Fruit fly (Drosophila melanogaster) whole organism, embryonic: ENCODE data around the gene CG16984.

Experiments used
- Adf1 ChIP-seq: fragments of 200-800 bp; sonication (Bioruptor generic); IDR thresholded peaks from 2 replicates; pipeline ENCODE4 v1.3.6; 2022; ENCODE audit warnings: missing biosample characterization, missing genetic modification characterization
- B-H1 ChIP-seq: fragments of 200-800 bp; sonication (Bioruptor generic); IDR thresholded peaks from 3 replicates; pipeline ENCODE4 v1.3.6; 2022; ENCODE audit warnings: missing biosample characterization, missing genetic modification characterization
- CG10565 ChIP-seq: fragments of 200-800 bp; sonication (Bioruptor generic); optimal IDR thresholded peaks from 3 replicates; lab custom pipeline; 2016; ENCODE audit warnings: missing biosample characterization, mild to moderate bottlenecking, missing genetic modification characterization
- CG12071 ChIP-seq: fragments of 200-800 bp; sonication (Bioruptor generic); optimal IDR thresholded peaks from 3 replicates; lab custom pipeline; 2018; ENCODE audit warnings: missing biosample characterization, mild to moderate bottlenecking, missing genetic modification characterization
- CG12104 ChIP-seq: fragments of 200-800 bp; sonication (Bioruptor generic); optimal IDR thresholded peaks from 3 replicates; lab custom pipeline; 2016; ENCODE audit warnings: missing biosample characterization, missing genetic modification characterization
- CG1233 ChIP-seq: fragments of 200-800 bp; sonication (Bioruptor generic); optimal IDR thresholded peaks from 4 replicates; lab custom pipeline; 2018; ENCODE audit warnings: missing biosample characterization, mild to moderate bottlenecking, missing genetic modification characterization
- CG12744 ChIP-seq: fragments of 200-800 bp; sonication (Bioruptor generic); optimal IDR thresholded peaks from 2 replicates; lab custom pipeline; 2016; ENCODE audit warnings: missing biosample characterization, missing genetic modification characterization
- CG14710 ChIP-seq: fragments of 200-800 bp; sonication (Bioruptor generic); optimal IDR thresholded peaks from 3 replicates; lab custom pipeline; 2019; ENCODE audit warnings: missing biosample characterization, mild to moderate bottlenecking, missing genetic modification characterization, moderate library complexity
- CG14860 ChIP-seq: fragments of 200-800 bp; sonication (Bioruptor generic); IDR thresholded peaks from 3 replicates; pipeline ENCODE4 v1.3.6; 2022; ENCODE audit warnings: missing biosample characterization, missing genetic modification characterization; ENCODE audit not compliant: partially characterized antibody
- CG15514 ChIP-seq: fragments of 200-800 bp; sonication (Bioruptor generic); optimal IDR thresholded peaks from 3 replicates; lab custom pipeline; 2017; ENCODE audit warnings: missing biosample characterization, missing genetic modification characterization, mild to moderate bottlenecking, moderate library complexity, missing genetic modification reagents
- CG15696 ChIP-seq: fragments of 200-800 bp; sonication (Bioruptor generic); optimal IDR thresholded peaks from 2 replicates; lab custom pipeline; 2019; ENCODE audit warnings: missing biosample characterization, mild to moderate bottlenecking, missing genetic modification characterization, moderate library complexity
- CG1647 ChIP-seq: fragments of 200-800 bp; sonication (Bioruptor generic); optimal IDR thresholded peaks from 3 replicates; lab custom pipeline; 2016; ENCODE audit warnings: missing biosample characterization, missing genetic modification characterization
- CG16815 ChIP-seq: fragments of 200-800 bp; sonication (Bioruptor generic); optimal IDR thresholded peaks from 3 replicates; lab custom pipeline; 2017; ENCODE audit warnings: missing biosample characterization, mild to moderate bottlenecking, missing genetic modification characterization
- CG17802 ChIP-seq: fragments of 200-800 bp; sonication (Bioruptor generic); optimal IDR thresholded peaks from 2 replicates; lab custom pipeline; 2018; ENCODE audit warnings: missing biosample characterization, mild to moderate bottlenecking, missing genetic modification characterization, moderate library complexity
- CG2120 ChIP-seq: fragments of 200-800 bp; sonication (Bioruptor generic); optimal IDR thresholded peaks from 3 replicates; lab custom pipeline; 2016; ENCODE audit warnings: missing biosample characterization, missing genetic modification characterization
- CG2199 ChIP-seq: fragments of 200-800 bp; sonication (Bioruptor generic); IDR thresholded peaks from 3 replicates; pipeline ENCODE4 v1.3.6; 2022; ENCODE audit warnings: missing biosample characterization, missing genetic modification characterization
- CG33557 ChIP-seq: fragments of 200-800 bp; sonication (Bioruptor generic); optimal IDR thresholded peaks from 2 replicates; lab custom pipeline; 2019; ENCODE audit warnings: missing biosample characterization, mild to moderate bottlenecking, missing genetic modification characterization, moderate library complexity
- CG4617 ChIP-seq: fragments of 200-800 bp; sonication (Bioruptor generic); optimal IDR thresholded peaks from 3 replicates; lab custom pipeline; 2016; ENCODE audit warnings: missing biosample characterization, missing genetic modification characterization, borderline replicate concordance
- CG6254 ChIP-seq: fragments of 200-800 bp; sonication (Bioruptor generic); optimal IDR thresholded peaks from 3 replicates; lab custom pipeline; 2017; ENCODE audit warnings: mild to moderate bottlenecking, missing biosample characterization, missing genetic modification reagents, missing genetic modification characterization
- CG7372 ChIP-seq: fragments of 200-800 bp; sonication (Bioruptor generic); IDR thresholded peaks from 2 replicates; pipeline ENCODE4 v1.3.6; 2022; ENCODE audit warnings: missing biosample characterization, missing genetic modification characterization
- CG8478 ChIP-seq: fragments of >200 bp; optimal IDR thresholded peaks from 2 replicates; lab custom pipeline; 2018
- CkIIα-i1 ChIP-seq: fragments of 200-800 bp; sonication (Bioruptor generic); IDR thresholded peaks from 2 replicates; pipeline ENCODE4 v1.3.6; 2022; ENCODE audit warnings: missing biosample characterization, missing genetic modification characterization
- D19B ChIP-seq: fragments of 200-800 bp; sonication (Bioruptor generic); optimal IDR thresholded peaks from 2 replicates; lab custom pipeline; 2017; ENCODE audit warnings: missing biosample characterization, mild to moderate bottlenecking, missing genetic modification characterization
- Dll ChIP-seq: fragments of 200-800 bp; sonication (Bioruptor generic); IDR thresholded peaks from 4 replicates; pipeline ENCODE4 v1.3.6; 2022; ENCODE audit warnings: missing biosample characterization, missing genetic modification characterization; ENCODE audit not compliant: partially characterized antibody
- Fer2 ChIP-seq: fragments of 200-800 bp; sonication (Bioruptor generic); optimal IDR thresholded peaks from 2 replicates; lab custom pipeline; 2018; ENCODE audit warnings: missing biosample characterization, mild to moderate bottlenecking, missing genetic modification characterization, moderate library complexity
- Med ChIP-seq: fragments of 200-800 bp; sonication (Bioruptor generic); peaks from one replicate; lab custom pipeline; 2016; ENCODE audit warnings: missing biosample characterization, missing genetic modification characterization, mild to moderate bottlenecking, inconsistent platforms, moderate library complexity
- Mes4 ChIP-seq: fragments of 200-800 bp; sonication (Bioruptor generic); optimal IDR thresholded peaks from 2 replicates; lab custom pipeline; 2016; ENCODE audit warnings: missing biosample characterization, missing genetic modification characterization
- Mrtf ChIP-seq: fragments of 200-800 bp; sonication (Bioruptor generic); IDR thresholded peaks from 3 replicates; pipeline ENCODE4 v1.3.6; 2022; ENCODE audit warnings: missing biosample characterization, missing genetic modification characterization
- Taf1 ChIP-seq: fragments of 200-800 bp; sonication (Bioruptor generic); IDR thresholded peaks from 2 replicates; pipeline ENCODE4 v1.3.6; 2022; ENCODE audit warnings: missing biosample characterization, missing genetic modification characterization
- ab ChIP-seq: fragments of 200-800 bp; sonication (Bioruptor generic); optimal IDR thresholded peaks from 2 replicates; lab custom pipeline; 2016; ENCODE audit warnings: missing biosample characterization, missing genetic modification characterization
- bcd ChIP-seq: fragments of 200-800 bp; sonication (Bioruptor generic); optimal IDR thresholded peaks from 2 replicates; lab custom pipeline; 2017; ENCODE audit warnings: missing biosample characterization, mild to moderate bottlenecking, missing genetic modification characterization
- bsh ChIP-seq, 2 experiments: fragments of 200-800 bp; sonication (Bioruptor generic); optimal IDR thresholded peaks; 2 replicates each; lab custom pipeline; 2017 to 2018; ENCODE audit warnings: mild to moderate bottlenecking in 2 of 2, missing biosample characterization in 2 of 2, missing genetic modification characterization in 2 of 2, moderate library complexity in 1 of 2
- eve ChIP-seq, 2 experiments: fragments of >200 bp; optimal IDR thresholded peaks; 2 replicates each; lab custom pipeline; 2017; ENCODE audit warnings: missing biosample characterization in 2 of 2, missing genetic modification characterization in 2 of 2
- exex ChIP-seq: fragments of 200-800 bp; sonication (Bioruptor generic); optimal IDR thresholded peaks from 4 replicates; lab custom pipeline; 2018; ENCODE audit warnings: missing biosample characterization, mild to moderate bottlenecking, missing genetic modification characterization, moderate library complexity
- fru ChIP-seq: fragments of >200 bp; optimal IDR thresholded peaks from 2 replicates; lab custom pipeline; 2017
- fu2 ChIP-seq: fragments of 200-800 bp; sonication (Bioruptor generic); optimal IDR thresholded peaks from 2 replicates; lab custom pipeline; 2016; ENCODE audit warnings: missing biosample characterization, missing genetic modification characterization
- gfzf ChIP-seq: fragments of 200-800 bp; sonication (Bioruptor generic); optimal IDR thresholded peaks from 2 replicates; lab custom pipeline; 2016; ENCODE audit warnings: missing biosample characterization, mild to moderate bottlenecking, missing genetic modification characterization, moderate library complexity
- hb ChIP-seq: fragments of 200-800 bp; sonication (Bioruptor generic); IDR thresholded peaks from 3 replicates; pipeline ENCODE4 v1.3.6; 2022; ENCODE audit warnings: missing biosample characterization, missing genetic modification characterization; ENCODE audit not compliant: partially characterized antibody
- luna ChIP-seq: fragments of 200-800 bp; sonication (Bioruptor generic); optimal IDR thresholded peaks from 2 replicates; lab custom pipeline; 2016; ENCODE audit warnings: missing biosample characterization, missing genetic modification characterization
- mld ChIP-seq: fragments of 200-800 bp; sonication (Bioruptor generic); IDR thresholded peaks from 3 replicates; pipeline ENCODE4 v1.3.6; 2022; ENCODE audit warnings: missing biosample characterization, missing genetic modification characterization; ENCODE audit not compliant: partially characterized antibody
- nom ChIP-seq: fragments of 200-800 bp; sonication (Bioruptor generic); optimal IDR thresholded peaks from 2 replicates; lab custom pipeline; 2017; ENCODE audit warnings: missing biosample characterization, missing genetic modification characterization, mild to moderate bottlenecking, moderate library complexity, missing genetic modification reagents
- pan ChIP-seq, 4 experiments: fragments of >200 bp in 3 of 4; fragments of 200-800 bp in 1 of 4; sonication (Bioruptor generic) in 1 of 4; optimal IDR thresholded peaks in 3 of 4; IDR thresholded peaks in 1 of 4; 2 replicates each; pipeline versions ENCODE4 v1.3.6 to Lab custom; 2017 to 2022; ENCODE audit warnings: missing biosample characterization in 2 of 4, missing genetic modification characterization in 2 of 4, mixed read lengths in 1 of 4
- pnt ChIP-seq: fragments of 200-800 bp; sonication (Bioruptor generic); optimal IDR thresholded peaks from 3 replicates; lab custom pipeline; 2016; ENCODE audit warnings: missing biosample characterization, missing genetic modification characterization
- ro ChIP-seq: fragments of 200-800 bp; sonication (Bioruptor generic); IDR thresholded peaks from 2 replicates; pipeline ENCODE4 v1.3.6; 2022; ENCODE audit warnings: missing biosample characterization, missing genetic modification characterization
- slbo ChIP-seq: fragments of 200-800 bp; sonication (Bioruptor generic); IDR thresholded peaks from 2 replicates; pipeline ENCODE4 v1.3.6; 2022; ENCODE audit warnings: missing biosample characterization, missing genetic modification characterization
- slou ChIP-seq: fragments of 200-800 bp; sonication (Bioruptor generic); optimal IDR thresholded peaks from 3 replicates; lab custom pipeline; 2016; ENCODE audit warnings: missing biosample characterization, missing genetic modification characterization
- tgo ChIP-seq: fragments of 200-800 bp; sonication (Bioruptor generic); IDR thresholded peaks from 3 replicates; pipeline ENCODE4 v1.3.6; 2022; ENCODE audit warnings: missing biosample characterization, missing genetic modification characterization
- trem ChIP-seq: fragments of 200-800 bp; optimal IDR thresholded peaks from 3 replicates; lab custom pipeline; 2019; ENCODE audit warnings: missing biosample characterization, mild to moderate bottlenecking, missing genetic modification characterization, moderate library complexity

The CG16984 gene

DNA sequence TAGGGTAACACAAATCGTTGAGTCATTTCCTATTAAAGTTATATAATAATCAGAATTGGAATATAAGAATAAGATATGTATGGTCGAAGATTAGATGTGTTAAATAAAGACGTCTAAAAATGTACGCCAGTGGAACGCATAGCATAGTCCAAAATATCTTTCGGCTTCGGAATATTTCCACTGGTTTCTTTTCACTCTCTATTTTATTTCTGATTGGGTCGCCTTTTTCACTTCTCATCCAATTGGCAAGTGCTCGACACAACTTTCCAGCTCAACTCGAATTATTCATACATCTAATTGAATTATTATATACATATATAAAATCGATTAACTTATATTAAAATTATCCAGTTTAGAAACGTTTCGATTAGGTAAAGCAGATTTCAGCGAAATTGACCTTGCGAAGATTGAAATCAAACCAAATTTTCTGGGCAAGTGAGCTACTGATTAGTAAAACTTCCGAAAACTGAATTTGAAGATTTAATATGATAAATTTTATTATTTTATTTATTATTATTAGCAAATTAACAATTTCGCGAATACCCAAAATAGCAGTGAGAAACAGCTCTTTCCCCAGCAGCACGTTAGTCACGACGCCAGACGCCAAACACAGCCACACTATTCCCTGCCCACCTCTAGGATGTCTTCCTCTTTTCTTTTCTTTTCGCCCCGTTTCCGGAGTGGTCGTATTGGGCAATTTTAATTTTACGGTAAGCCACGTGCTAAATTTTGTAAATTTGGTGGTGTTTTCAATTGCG, 8.6 kb upstream of the CG16984 start, which contains the start of gene RpL8 (continued):
- TF ChIP-seq CG1233 (GFP tag; lab: Kevin White, UChicago), result peak; percentile 85
- peak; percentile 27 for TF ChIP-seq pnt (GFP tag; lab: Kevin White, UChicago)
- TF ChIP-seq Adf1 (GFP tag; lab: Robert Waterston, UW), result peak; percentile 58
- peak; percentile 63; the same call in 2 of the 3 replicates for TF ChIP-seq tgo (GFP tag; lab: Robert Waterston, UW)
- TF ChIP-seq CG14860 (GFP tag; lab: Robert Waterston, UW), result peak; percentile 27; the same call in 1 of the 3 replicates
- TF ChIP-seq trem, result peak; percentile 59
- peak; percentile 28; the same call in 1 of the 2 replicates for TF ChIP-seq ro
- peak; percentile 98 for TF ChIP-seq Med (GFP tag; lab: Kevin White, UChicago)
- TF ChIP-seq Fer2 (tag; lab: Kevin White, UChicago), result peak; percentile 55
- peak; percentile 60 for TF ChIP-seq CG2120 (GFP tag; lab: Kevin White, UChicago)
- TF ChIP-seq pan (optimal IDR thresholded peaks at IDR 0.05; lab: Kevin White, UChicago), result no peak
- peak in 1 of 2 experiments; percentile 85 for TF ChIP-seq pan (GFP tag; optimal IDR thresholded peaks at IDR 0.05 in 1 of 2, IDR thresholded peaks at IDR 0.05 in 1 of 2)
- peak; percentile 85 for TF ChIP-seq CG6254 (GFP tag; lab: Kevin White, UChicago)
- no peak for TF ChIP-seq fru (lab: Kevin White, UChicago)
- TF ChIP-seq CG12071 (GFP tag; lab: Kevin White, UChicago), result peak; percentile 94
- TF ChIP-seq slou (GFP tag; lab: Kevin White, UChicago), result peak; percentile 61
- TF ChIP-seq CG12744 (GFP tag; lab: Kevin White, UChicago), result peak; percentile 75
- peak; percentile 71 for TF ChIP-seq CG14710 (tag; lab: Kevin White, UChicago)
- peak; percentile 48 for TF ChIP-seq CG16815 (GFP tag; lab: Kevin White, UChicago)
- peak; percentile 55 for TF ChIP-seq fu2 (GFP tag; lab: Kevin White, UChicago)
- peak; percentile 72 for TF ChIP-seq CG12104 (GFP tag; lab: Kevin White, UChicago)
- TF ChIP-seq CG15696 (tag; lab: Kevin White, UChicago), result peak; percentile 45
- peak; percentile 90 for TF ChIP-seq nom
- peak; percentile 48 for TF ChIP-seq CG7372 (GFP tag; lab: Robert Waterston, UW)
- peak; percentile 94 for TF ChIP-seq Mes4 (GFP tag; lab: Kevin White, UChicago)
- TF ChIP-seq CG8478 (lab: Kevin White, UChicago), result no peak
- peak; percentile 49 for TF ChIP-seq CG10565
- no peak for TF ChIP-seq mld
- peak; percentile 31 for TF ChIP-seq CG1647
- TF ChIP-seq slbo, result peak; percentile 91
- peak; percentile 62 for TF ChIP-seq gfzf
- TF ChIP-seq CG2199 (GFP tag; lab: Robert Waterston, UW), result no peak
- peak; percentile 89 for TF ChIP-seq CG15514
- peak; percentile 88 for TF ChIP-seq bcd (GFP tag; lab: Kevin White, UChicago)
- peak in 1 of 2 experiments; percentile 9 for TF ChIP-seq eve (GFP tag; optimal IDR thresholded peaks at IDR 0.05; lab: Kevin White, UChicago)
- TF ChIP-seq hb (GFP tag; lab: Robert Waterston, UW), result no peak
- peak; percentile 70 for TF ChIP-seq CG33557 (GFP tag; lab: Kevin White, UChicago)
- peak; percentile 65 to 67 for TF ChIP-seq bsh (GFP tag; optimal IDR thresholded peaks at IDR 0.05; lab: Kevin White, UChicago)
- peak; percentile 65 for TF ChIP-seq luna (GFP tag; lab: Kevin White, UChicago)
- peak; percentile 52 for TF ChIP-seq exex (tag; lab: Kevin White, UChicago)
- TF ChIP-seq Dll (GFP tag; lab: Robert Waterston, UW), result peak; percentile 59; the same call in 1 of the 4 replicates
- peak; percentile 79 for TF ChIP-seq CG17802
- no peak for TF ChIP-seq CkIIα-i1 (GFP tag; lab: Robert Waterston, UW)
- no peak for TF ChIP-seq ab (GFP tag; lab: Kevin White, UChicago)
- TF ChIP-seq CG4617 (GFP tag; lab: Kevin White, UChicago), result peak; percentile 68
- TF ChIP-seq B-H1 (GFP tag; lab: Robert Waterston, UW), result peak; percentile 72
- TF ChIP-seq Taf1, result peak; percentile 41
- peak; percentile 74 for TF ChIP-seq Mrtf (GFP tag; lab: Robert Waterston, UW)
- peak; percentile 58 for TF ChIP-seq D19B (GFP tag; lab: Kevin White, UChicago)
